Worm (Caenorhabditis elegans): ENCODE measurements around the gene npr-7.
A peak's percentile ranks its signal among the peaks of the same experiment; 100 is the strongest.

The npr-7 gene

ce11 chrX:9319080-9319479 is at the start of gene npr-7:
TSS of gene npr-7 (minus strand) at chrX:9319180.
- TF ChIP-seq flh-1 (GFP tag; optimal IDR thresholded peaks at IDR 0.05) (no peak), mep-1 (tag; optimal IDR thresholded peaks at IDR 0.05) (no peak), unc-39 (tag; optimal IDR thresholded peaks at IDR 0.05) (no peak), ceh-39 (tag; optimal IDR thresholded peaks at IDR 0.05) (no peak)

- TF ChIP-seq sem-2 (GFP tag; optimal IDR thresholded peaks at IDR 0.05) (no peak), ces-1 (GFP tag; optimal IDR thresholded peaks at IDR 0.05) (peak; percentile 10)
Measured at ce11 chrX:9364501-9364900, 45.5 kb upstream of the npr-7 start, which contains the start of gene pkc-2. TSS of gene pkc-2 (plus strand) at chrX:9364818.

ce11 chrX:9364082-9364481 is 45.1 kb upstream of the npr-7 start:
- TF ChIP-seq lsy-2 (tag; optimal IDR thresholded peaks at IDR 0.05), result no peak

- TF ChIP-seq ces-1 (GFP tag; optimal IDR thresholded peaks at IDR 0.05) (peak; percentile 73), unc-39 (tag; optimal IDR thresholded peaks at IDR 0.05) (no peak)
Measured at ce11 chrX:9361136-9361535, 42.2 kb upstream of the npr-7 start.

- no peak for TF ChIP-seq elt-3 (tag; optimal IDR thresholded peaks at IDR 0.05)
- no peak for TF ChIP-seq sem-2 (GFP tag; optimal IDR thresholded peaks at IDR 0.05)
- no peak for TF ChIP-seq flh-1 (GFP tag; optimal IDR thresholded peaks at IDR 0.05)
- TF ChIP-seq blmp-1 (tag; optimal IDR thresholded peaks at IDR 0.05), result no peak
- TF ChIP-seq nhr-2 (tag; optimal IDR thresholded peaks at IDR 0.05), result no peak
- TF ChIP-seq sptf-1 (tag; optimal IDR thresholded peaks at IDR 0.05), result no peak
- TF ChIP-seq nhr-76 (tag; optimal IDR thresholded peaks at IDR 0.05), result no peak
- no peak for TF ChIP-seq nhr-12 (tag; optimal IDR thresholded peaks at IDR 0.05)
- TF ChIP-seq pha-4 (tag; optimal IDR thresholded peaks at IDR 0.05), result no peak
- no peak for TF ChIP-seq ham-2 (GFP tag; optimal IDR thresholded peaks at IDR 0.05)
- no peak for TF ChIP-seq tbx-8 (GFP tag; optimal IDR thresholded peaks at IDR 0.05)
- TF ChIP-seq M03D4.4 (tag; optimal IDR thresholded peaks at IDR 0.05), result no peak
- no peak for TF ChIP-seq cnd-1 (tag; optimal IDR thresholded peaks at IDR 0.05)
- no peak for TF ChIP-seq ceh-39 (tag; optimal IDR thresholded peaks at IDR 0.05)
- TF ChIP-seq ceh-83 (GFP tag; optimal IDR thresholded peaks at IDR 0.05), result no peak
- no peak for TF ChIP-seq zip-8 (tag; optimal IDR thresholded peaks at IDR 0.05)
- no peak for TF ChIP-seq lin-13 (tag; optimal IDR thresholded peaks at IDR 0.05)
- no peak for TF ChIP-seq hlh-1 (tag; optimal IDR thresholded peaks at IDR 0.05)
Measured at ce11 chrX:9349844-9350556, 31.0 kb upstream of the npr-7 start, which contains the start of gene flp-20. TSS of gene flp-20 (minus strand) at chrX:9349894.

- TF ChIP-seq mep-1 (tag; optimal IDR thresholded peaks at IDR 0.05) (peak; percentile 24), unc-62 (GFP tag; optimal IDR thresholded peaks at IDR 0.05) (peak; percentile 40), pha-4 (tag; optimal IDR thresholded peaks at IDR 0.05) (peak; percentile 83), zip-8 (tag; optimal IDR thresholded peaks at IDR 0.05) (no peak), drap-1 (GFP tag; optimal IDR thresholded peaks at IDR 0.05) (no peak), ztf-11 (tag; optimal IDR thresholded peaks at IDR 0.05) (no peak), lin-13 (tag; optimal IDR thresholded peaks at IDR 0.05) (peak; percentile 21), ces-1 (GFP tag; optimal IDR thresholded peaks at IDR 0.05) (peak; percentile 20)
Measured at ce11 chrX:9347380-9347979, 28.5 kb upstream of the npr-7 start, which contains the start of gene oga-1. TSS of gene oga-1 (minus strand) at chrX:9347430.

ce11 chrX:9338375-9338774 is 19.4 kb upstream of the npr-7 start, which contains the start of gene apa-2:
TSS of gene apa-2 (plus strand) at chrX:9338675.
- no peak for TF ChIP-seq lsy-2 (tag; optimal IDR thresholded peaks at IDR 0.05)
- no peak for TF ChIP-seq ham-2 (GFP tag; optimal IDR thresholded peaks at IDR 0.05)
- TF ChIP-seq nhr-237 (tag; optimal IDR thresholded peaks at IDR 0.05), result no peak

All from whole organism, mixed stage, embryonic.